Comparison of ENCODE assay signal across 8 worm cellular contexts in genomic region chrV:20752609-20753102, ce11.
TF ChIP-seq lines count a peak whose summit lies in the region.

Gene pha-4, plus strand, starts transcription at chrV:20753052.

TF ChIP-seq in whole organism, L1 larva, 84 proteins besides CTCF, POLR2A, EP300 and RAD21 (continues in another document):
- TF ChIP-seq pqm-1 (tag; optimal IDR thresholded peaks at IDR 0.05; lab: Kevin White, UChicago) (peak; percentile 69), nhr-76 (tag; optimal IDR thresholded peaks at IDR 0.05; lab: Kevin White, UChicago) (no peak), jun-1 (tag; optimal IDR thresholded peaks at IDR 0.05; lab: Kevin White, UChicago) (peak; percentile 0), ama-1 (optimal IDR thresholded peaks at IDR 0.05; lab: Kevin White, UChicago) (no peak), sup-37 (GFP tag; optimal IDR thresholded peaks at IDR 0.05; lab: Kevin White, UChicago) (no peak), tbx-2 (tag; optimal IDR thresholded peaks at IDR 0.05; lab: Kevin White, UChicago) (no peak), lin-35 (GFP tag; optimal IDR thresholded peaks at IDR 0.05; lab: Kevin White, UChicago) (peak in 1 of 2 experiments; percentile 30), egl-27 (tag; optimal IDR thresholded peaks at IDR 0.05; lab: Kevin White, UChicago) (no peak), C16A3.4 (tag; optimal IDR thresholded peaks at IDR 0.05; lab: Kevin White, UChicago) (no peak), F16B12.6 (tag; optimal IDR thresholded peaks at IDR 0.05; lab: Kevin White, UChicago) (no peak), elt-2 (tag; optimal IDR thresholded peaks at IDR 0.05; lab: Kevin White, UChicago) (peak; percentile 68), dsc-1 (tag; optimal IDR thresholded peaks at IDR 0.05; lab: Kevin White, UChicago) (no peak)

TF ChIP-seq in whole organism, L2 larva, 48 proteins besides CTCF, POLR2A, EP300 and RAD21:
- TF ChIP-seq crh-2 (tag; optimal IDR thresholded peaks at IDR 0.05; lab: Kevin White, UChicago) (peak; percentile 44), F13H6.1 (tag; optimal IDR thresholded peaks at IDR 0.05; lab: Kevin White, UChicago) (peak; percentile 2), sma-9 (GFP tag; optimal IDR thresholded peaks at IDR 0.05; lab: Kevin White, UChicago) (peak; percentile 26), sma-9 (tag; optimal IDR thresholded peaks at IDR 0.05; lab: Kevin White, UChicago) (no peak), gmeb-1 (tag; optimal IDR thresholded peaks at IDR 0.05; lab: Kevin White, UChicago) (peak; percentile 14), nhr-129 (tag; optimal IDR thresholded peaks at IDR 0.05; lab: Kevin White, UChicago) (peak; percentile 22), ceh-16 (tag; optimal IDR thresholded peaks at IDR 0.05; lab: Kevin White, UChicago) (no peak), fos-1 (tag; optimal IDR thresholded peaks at IDR 0.05; lab: Kevin White, UChicago) (peak; percentile 97), sma-3 (GFP tag; optimal IDR thresholded peaks at IDR 0.05; lab: Kevin White, UChicago) (no peak)

TF ChIP-seq in whole organism, L3 larva, 47 proteins besides CTCF, POLR2A, EP300 and RAD21 (continues in another document):
- TF ChIP-seq nhr-77 (tag; optimal IDR thresholded peaks at IDR 0.05; lab: Kevin White, UChicago) (no peak), nhr-12 (tag; optimal IDR thresholded peaks at IDR 0.05; lab: Kevin White, UChicago) (no peak), hmg-11 (tag; optimal IDR thresholded peaks at IDR 0.05; lab: Kevin White, UChicago) (no peak), nhr-28 (tag; optimal IDR thresholded peaks at IDR 0.05; lab: Kevin White, UChicago) (no peak), pqm-1 (tag; optimal IDR thresholded peaks at IDR 0.05; lab: Kevin White, UChicago) (peak; percentile 69), ZK546.5 (tag; optimal IDR thresholded peaks at IDR 0.05; lab: Kevin White, UChicago) (no peak), tbx-2 (tag; optimal IDR thresholded peaks at IDR 0.05; lab: Kevin White, UChicago) (no peak), pha-4 (tag; optimal IDR thresholded peaks at IDR 0.05; lab: Kevin White, UChicago) (no peak), lin-15B (tag; optimal IDR thresholded peaks at IDR 0.05; lab: Kevin White, UChicago) (no peak), lsy-12 (tag; optimal IDR thresholded peaks at IDR 0.05; lab: Kevin White, UChicago) (no peak), egl-5 (tag; optimal IDR thresholded peaks at IDR 0.05; lab: Kevin White, UChicago) (no peak), daf-12 (tag; optimal IDR thresholded peaks at IDR 0.05; lab: Kevin White, UChicago) (no peak), ceh-28 (tag; optimal IDR thresholded peaks at IDR 0.05; lab: Kevin White, UChicago) (no peak)

TF ChIP-seq in whole organism, L4 larva, 104 proteins besides CTCF, POLR2A, EP300 and RAD21 (continues in another document):
- peak; percentile 59 for TF ChIP-seq mes-2 (tag; optimal IDR thresholded peaks at IDR 0.05; lab: Kevin White, UChicago; ENCODE audit: poor library complexity, severe bottlenecking)
- TF ChIP-seq duxl-1 (tag; optimal IDR thresholded peaks at IDR 0.05; lab: Kevin White, UChicago; ENCODE audit: poor library complexity): no peak
- TF ChIP-seq set-16 (GFP tag; IDR thresholded peaks at IDR 0.05; lab: Robert Waterston, UW): peak; percentile 43
- no peak for TF ChIP-seq ces-1 (GFP tag; optimal IDR thresholded peaks at IDR 0.05; lab: Kevin White, UChicago)
- peak; percentile 65 for TF ChIP-seq nhr-6 (tag; optimal IDR thresholded peaks at IDR 0.05; lab: Kevin White, UChicago)
- no peak for TF ChIP-seq lim-7 (GFP tag; IDR thresholded peaks at IDR 0.05; lab: Robert Waterston, UW)
- no peak for TF ChIP-seq ztf-7 (tag; optimal IDR thresholded peaks at IDR 0.05; lab: Kevin White, UChicago)
- no peak for TF ChIP-seq F10B5.3 (tag; optimal IDR thresholded peaks at IDR 0.05; lab: Kevin White, UChicago)
- TF ChIP-seq madf-9 (GFP tag; conservative IDR thresholded peaks at IDR 0.05; lab: Robert Waterston, UW): no peak
- TF ChIP-seq jun-1 (tag; optimal IDR thresholded peaks at IDR 0.05; lab: Kevin White, UChicago): no peak
- no peak for TF ChIP-seq spr-1 (tag; optimal IDR thresholded peaks at IDR 0.05; lab: Kevin White, UChicago)
- no peak for TF ChIP-seq nhr-42 (GFP tag; IDR thresholded peaks at IDR 0.05; lab: Robert Waterston, UW)

TF ChIP-seq in whole organism, late embryonic, 69 proteins besides CTCF, POLR2A, EP300 and RAD21 (continues in another document):
- TF ChIP-seq lim-6 (tag; optimal IDR thresholded peaks at IDR 0.05; lab: Kevin White, UChicago): no peak
- TF ChIP-seq elt-2 (tag; optimal IDR thresholded peaks at IDR 0.05; lab: Kevin White, UChicago): peak; percentile 82
- no peak for TF ChIP-seq pat-9 (tag; optimal IDR thresholded peaks at IDR 0.05; lab: Kevin White, UChicago)
- no peak for TF ChIP-seq elt-4 (tag; optimal IDR thresholded peaks at IDR 0.05; lab: Kevin White, UChicago)
- TF ChIP-seq Y22D7AL.16 (tag; optimal IDR thresholded peaks at IDR 0.05; lab: Kevin White, UChicago): no peak
- TF ChIP-seq tbx-7 (tag; optimal IDR thresholded peaks at IDR 0.05; lab: Kevin White, UChicago): no peak
- peak; percentile 9 for TF ChIP-seq tbx-2 (tag; optimal IDR thresholded peaks at IDR 0.05; lab: Kevin White, UChicago)
- TF ChIP-seq pros-1 (tag; optimal IDR thresholded peaks at IDR 0.05; lab: Kevin White, UChicago): no peak
- no peak for TF ChIP-seq hlh-6 (tag; optimal IDR thresholded peaks at IDR 0.05; lab: Kevin White, UChicago)
- no peak for TF ChIP-seq K09A11.1 (tag; optimal IDR thresholded peaks at IDR 0.05; lab: Kevin White, UChicago; ENCODE audit: insufficient read depth)
- TF ChIP-seq sdc-2 (tag; optimal IDR thresholded peaks at IDR 0.05; lab: Kevin White, UChicago): no peak
- no peak for TF ChIP-seq ceh-48 (tag; optimal IDR thresholded peaks at IDR 0.05; lab: Kevin White, UChicago)
- no peak for TF ChIP-seq pag-3 (tag; optimal IDR thresholded peaks at IDR 0.05; lab: Kevin White, UChicago; ENCODE audit: borderline replicate concordance)

TF ChIP-seq in whole organism, midembryonic, 9 proteins besides CTCF, POLR2A, EP300 and RAD21:
- TF ChIP-seq ztf-29 (GFP tag; IDR thresholded peaks at IDR 0.05; lab: Robert Waterston, UW) (0 out of 2 replicates have a peak, but pooled peaks have one; percentile 39), cog-1 (tag; optimal IDR thresholded peaks at IDR 0.05; lab: Kevin White, UChicago) (no peak), tab-1 (GFP tag; IDR thresholded peaks at IDR 0.05; lab: Robert Waterston, UW) (no peak), ref-1 (GFP tag; conservative IDR thresholded peaks at IDR 0.05; lab: Robert Waterston, UW) (no peak)

TF ChIP-seq in whole organism, mixed stage, embryonic, 35 proteins besides CTCF, POLR2A, EP300 and RAD21:
- TF ChIP-seq pha-4 (tag; optimal IDR thresholded peaks at IDR 0.05; lab: Kevin White, UChicago) (peak; percentile 93), elt-3 (tag; optimal IDR thresholded peaks at IDR 0.05; lab: Kevin White, UChicago) (no peak), nhr-28 (tag; optimal IDR thresholded peaks at IDR 0.05; lab: Kevin White, UChicago) (no peak), unc-39 (tag; optimal IDR thresholded peaks at IDR 0.05; lab: Kevin White, UChicago) (no peak)
TF ChIP-seq in whole organism, mixed stage, embryonic: peak in this region for 1.

TF ChIP-seq in whole organism, young adult, 124 proteins besides CTCF, POLR2A, EP300 and RAD21:
- peak; percentile 76 for TF ChIP-seq dox-1 (GFP tag; IDR thresholded peaks at IDR 0.05; lab: Robert Waterston, UW)
- TF ChIP-seq nfya-1 (tag; optimal IDR thresholded peaks at IDR 0.05; lab: Kevin White, UChicago; ENCODE audit: borderline replicate concordance, insufficient read depth): no peak
- peak in 1 of 2 experiments; percentile 18 for TF ChIP-seq let-607 (tag; optimal IDR thresholded peaks at IDR 0.05; lab: Kevin White, UChicago)
- TF ChIP-seq F52B5.7 (tag; optimal IDR thresholded peaks at IDR 0.05; lab: Kevin White, UChicago): no peak
- no peak for TF ChIP-seq nhr-120 (GFP tag; IDR thresholded peaks at IDR 0.05; lab: Robert Waterston, UW)
- TF ChIP-seq cebp-1 (GFP tag; IDR thresholded peaks at IDR 0.05; lab: Robert Waterston, UW): no peak
- TF ChIP-seq cebp-1 (tag; optimal IDR thresholded peaks at IDR 0.05; lab: Kevin White, UChicago): peak; percentile 0
- no peak for TF ChIP-seq mes-4 (tag; optimal IDR thresholded peaks at IDR 0.05; lab: Kevin White, UChicago)
- peak; percentile 82 for TF ChIP-seq pha-4 (tag; optimal IDR thresholded peaks at IDR 0.05; lab: Kevin White, UChicago)
- TF ChIP-seq F37B4.10 (GFP tag; IDR thresholded peaks at IDR 0.05; lab: Robert Waterston, UW): no peak
- TF ChIP-seq K11D2.4 (GFP tag; IDR thresholded peaks at IDR 0.05; lab: Robert Waterston, UW): 0 out of 2 replicates have a peak, but pooled peaks have one; percentile 33
- TF ChIP-seq hmg-20 (GFP tag; IDR thresholded peaks at IDR 0.05; lab: Robert Waterston, UW): 0 out of 2 replicates have a peak, but pooled peaks have one; percentile 19
- TF ChIP-seq hmg-1.2 (GFP tag; IDR thresholded peaks at IDR 0.05; lab: Robert Waterston, UW): peak; percentile 32; the same call in 1 of the 2 replicates
- TF ChIP-seq zfh-2 (GFP tag; conservative IDR thresholded peaks at IDR 0.05; lab: Robert Waterston, UW): peak; percentile 68
- 0 out of 2 replicates have a peak, but pooled peaks have one; percentile 16 for TF ChIP-seq egl-44 (GFP tag; IDR thresholded peaks at IDR 0.05; lab: Robert Waterston, UW)
- no peak for TF ChIP-seq ceh-100 (GFP tag; IDR thresholded peaks at IDR 0.05; lab: Robert Waterston, UW)
- TF ChIP-seq nhr-80 (tag; optimal IDR thresholded peaks at IDR 0.05; lab: Kevin White, UChicago): peak; percentile 91
- TF ChIP-seq let-526 (GFP tag; IDR thresholded peaks at IDR 0.05; lab: Robert Waterston, UW): no peak
- no peak for TF ChIP-seq bed-1 (GFP tag; IDR thresholded peaks at IDR 0.05; lab: Robert Waterston, UW)
- no peak for TF ChIP-seq pbrm-1 (GFP tag; IDR thresholded peaks at IDR 0.05; lab: Robert Waterston, UW)
- peak; percentile 15 for TF ChIP-seq attf-5 (GFP tag; optimal IDR thresholded peaks at IDR 0.05; lab: Kevin White, UChicago)
